Worm (Caenorhabditis elegans) whole organism, L4 larva: ENCODE measurements around the gene met-2.

Source experiments
- F49E8.2 ChIP-seq: sonication (generic microtip); optimal IDR thresholded peaks from 2 replicates; lab custom pipeline; 2016; ENCODE audit warnings: missing compliant biosample characterization, mild to moderate bottlenecking, missing genetic modification characterization, borderline replicate concordance
- Y105C5A.15 ChIP-seq: fragments of 200-800 bp; sonication (Bioruptor generic); IDR thresholded peaks from 2 replicates; pipeline ENCODE4 v1.3.6; 2022; ENCODE audit warnings: missing genetic modification characterization, missing compliant biosample characterization
- Y48G9A.11 ChIP-seq: fragments of 200-800 bp; sonication (Bioruptor generic); IDR thresholded peaks from 2 replicates; pipeline ENCODE4 v1.3.6; 2022; ENCODE audit warnings: missing genetic modification reagents, missing genetic modification characterization, missing compliant biosample characterization
- Y5F2A.4 ChIP-seq: fragments of 200-800 bp; sonication (Bioruptor generic); optimal IDR thresholded peaks from 2 replicates; lab custom pipeline; 2018; ENCODE audit warnings: mild to moderate bottlenecking, missing genetic modification characterization, missing compliant biosample characterization
- ZK337.2 ChIP-seq: fragments of 200-800 bp; sonication (Bioruptor generic); IDR thresholded peaks from 2 replicates; pipeline ENCODE4 v1.3.6; 2022; ENCODE audit warnings: missing genetic modification reagents, missing genetic modification characterization, missing compliant biosample characterization
- ZK546.5 ChIP-seq, 2 experiments: sonication (generic microtip); optimal IDR thresholded peaks; 2 replicates each; lab custom pipeline; 2017; ENCODE audit warnings: missing biosample characterization in 2 of 2, missing genetic modification characterization in 2 of 2
- arid-1 ChIP-seq: fragments of 200-800 bp; sonication (Bioruptor generic); conservative IDR thresholded peaks from 2 replicates; pipeline ENCODE4 v1.3.6; 2022; ENCODE audit warnings: missing genetic modification reagents, missing genetic modification characterization, missing compliant biosample characterization
- attf-4 ChIP-seq: sonication (generic microtip); optimal IDR thresholded peaks from 3 replicates; lab custom pipeline; 2017; ENCODE audit warnings: missing biosample characterization, missing genetic modification characterization
- ceh-32 ChIP-seq: sonication (generic microtip); optimal IDR thresholded peaks from 2 replicates; lab custom pipeline; 2016; ENCODE audit warnings: mild to moderate bottlenecking, missing genetic modification characterization, missing compliant biosample characterization; ENCODE audit not compliant: poor library complexity
- ceh-44 ChIP-seq: fragments of 200-800 bp; sonication (Bioruptor generic); IDR thresholded peaks from 2 replicates; pipeline ENCODE4 v1.3.6; 2022; ENCODE audit warnings: missing genetic modification reagents, missing genetic modification characterization, missing compliant biosample characterization
- ceh-62 ChIP-seq: sonication (generic microtip); optimal IDR thresholded peaks from 2 replicates; lab custom pipeline; 2017; ENCODE audit warnings: missing biosample characterization, missing genetic modification characterization
- ceh-82 ChIP-seq: sonication (generic microtip); optimal IDR thresholded peaks from 2 replicates; lab custom pipeline; 2017; ENCODE audit warnings: missing biosample characterization, missing genetic modification characterization
- ces-1 ChIP-seq: fragments of 150-350 bp; sonication (generic microtip); optimal IDR thresholded peaks from 4 replicates; lab custom pipeline; 2014; ENCODE audit warnings: missing biosample characterization, missing genetic modification reagents, missing genetic modification characterization
- daf-8 ChIP-seq: fragments of 200-800 bp; sonication (Bioruptor generic); IDR thresholded peaks from 2 replicates; pipeline ENCODE4 v1.3.6; 2022; ENCODE audit warnings: missing genetic modification characterization, missing compliant biosample characterization
- dmd-6 ChIP-seq: fragments of 200-800 bp; sonication (Bioruptor generic); IDR thresholded peaks from 2 replicates; pipeline ENCODE4 v1.3.6; 2022; ENCODE audit warnings: missing genetic modification reagents, missing genetic modification characterization, missing compliant biosample characterization
- dmd-9 ChIP-seq: fragments of 200-800 bp; sonication (Bioruptor generic); IDR thresholded peaks from 2 replicates; pipeline ENCODE4 v1.3.6; 2022; ENCODE audit warnings: missing genetic modification reagents, missing genetic modification characterization, missing compliant biosample characterization
- egl-27 ChIP-seq: sonication (generic microtip); optimal IDR thresholded peaks from 3 replicates; lab custom pipeline; 2017; ENCODE audit warnings: missing biosample characterization, missing genetic modification reagents, missing genetic modification characterization
- fos-1 ChIP-seq: fragments of 150-350 bp; optimal IDR thresholded peaks from 2 replicates; lab custom pipeline; 2014; ENCODE audit warnings: missing biosample characterization, missing genetic modification characterization
- gei-8 ChIP-seq: fragments of 200-800 bp; sonication (Bioruptor generic); optimal IDR thresholded peaks from 2 replicates; lab custom pipeline; 2018; ENCODE audit warnings: mild to moderate bottlenecking, missing genetic modification characterization, missing compliant biosample characterization
- hif-1 ChIP-seq, 2 experiments: sonication (generic microtip); optimal IDR thresholded peaks; 2 replicates each; lab custom pipeline; 2016 to 2017; ENCODE audit warnings: missing compliant biosample characterization in 2 of 2, missing genetic modification characterization in 2 of 2, missing genetic modification reagents in 2 of 2, missing genotype in 2 of 2, mild to moderate bottlenecking in 1 of 2
- lim-7 ChIP-seq: fragments of 200-800 bp; sonication (Bioruptor generic); IDR thresholded peaks from 2 replicates; pipeline ENCODE4 v1.3.6; 2022; ENCODE audit warnings: missing genetic modification characterization, missing compliant biosample characterization
- lin-1 ChIP-seq: fragments of 200-800 bp; sonication (Bioruptor generic); IDR thresholded peaks from 2 replicates; pipeline ENCODE4 v1.3.6; 2022; ENCODE audit warnings: missing genetic modification reagents, missing genetic modification characterization, missing compliant biosample characterization
- lin-15B ChIP-seq: fragments of 150-350 bp; sonication (generic microtip); optimal IDR thresholded peaks from 3 replicates; lab custom pipeline; 2014; ENCODE audit warnings: missing biosample characterization, missing genetic modification characterization
- lin-29 ChIP-seq: fragments of 200-800 bp; sonication (Bioruptor generic); IDR thresholded peaks from 2 replicates; pipeline ENCODE4 v1.3.6; 2022; ENCODE audit warnings: missing genetic modification reagents, missing genetic modification characterization, missing compliant biosample characterization
- lin-39 ChIP-seq: fragments of 150-350 bp; optimal IDR thresholded peaks from 2 replicates; lab custom pipeline; 2014; ENCODE audit warnings: missing biosample characterization, missing genetic modification reagents, missing genetic modification characterization
- lir-3 ChIP-seq: sonication (generic microtip); optimal IDR thresholded peaks from 2 replicates; lab custom pipeline; 2016; ENCODE audit warnings: mild to moderate bottlenecking, missing genetic modification characterization, missing compliant biosample characterization
- mxl-3 ChIP-seq: fragments of 200-800 bp; sonication (Bioruptor generic); optimal IDR thresholded peaks from 2 replicates; lab custom pipeline; 2018; ENCODE audit warnings: mild to moderate bottlenecking, missing genetic modification characterization, missing compliant biosample characterization
- nhr-102 ChIP-seq: sonication (generic microtip); optimal IDR thresholded peaks from 2 replicates; lab custom pipeline; 2016; ENCODE audit warnings: mild to moderate bottlenecking, missing genetic modification characterization, moderate library complexity, missing compliant biosample characterization
- nhr-237 ChIP-seq: sonication (generic microtip); optimal IDR thresholded peaks from 2 replicates; lab custom pipeline; 2017; ENCODE audit warnings: missing biosample characterization, missing genetic modification characterization
- nhr-28 ChIP-seq: fragments of 150-350 bp; optimal IDR thresholded peaks from 2 replicates; lab custom pipeline; 2014; ENCODE audit warnings: missing biosample characterization, missing genetic modification characterization
- nhr-42 ChIP-seq: fragments of 200-800 bp; sonication (Bioruptor generic); IDR thresholded peaks from 2 replicates; pipeline ENCODE4 v1.3.6; 2022; ENCODE audit warnings: missing genetic modification characterization, missing compliant biosample characterization
- nhr-48 ChIP-seq: sonication (generic microtip); optimal IDR thresholded peaks from 2 replicates; lab custom pipeline; 2016; ENCODE audit warnings: mild to moderate bottlenecking, missing genetic modification characterization, missing compliant biosample characterization
- nhr-76 ChIP-seq: fragments of 150-350 bp; optimal IDR thresholded peaks from 2 replicates; lab custom pipeline; 2014; ENCODE audit warnings: missing biosample characterization, missing genetic modification characterization
- pha-4 ChIP-seq, 2 experiments: fragments of 150-350 bp in 1 of 2; fragments of 200-800 bp in 1 of 2; sonication (Bioruptor generic) in 1 of 2; IDR thresholded peaks in 1 of 2; optimal IDR thresholded peaks in 1 of 2; 2 replicates each; pipeline versions ENCODE4 v1.3.6 to Lab custom; 2014 to 2022; ENCODE audit warnings: missing genetic modification characterization in 2 of 2, missing genetic modification reagents in 2 of 2, missing biosample characterization in 1 of 2, missing compliant biosample characterization in 1 of 2
- pqm-1 ChIP-seq: sonication (generic microtip); optimal IDR thresholded peaks from 2 replicates; lab custom pipeline; 2017; ENCODE audit warnings: missing biosample characterization, missing genetic modification characterization
- snpc-4 ChIP-seq: fragments of 150-350 bp; optimal IDR thresholded peaks from 2 replicates; lab custom pipeline; 2014; ENCODE audit warnings: missing biosample characterization, missing genetic modification characterization
- spr-3 ChIP-seq: fragments of 200-800 bp; sonication (Bioruptor generic); optimal IDR thresholded peaks from 2 replicates; lab custom pipeline; 2018; ENCODE audit warnings: mild to moderate bottlenecking, missing genetic modification characterization, missing compliant biosample characterization
- tag-97 ChIP-seq: fragments of 200-800 bp; sonication (Bioruptor generic); IDR thresholded peaks from 2 replicates; pipeline ENCODE4 v1.3.6; 2022; ENCODE audit warnings: missing genetic modification characterization, missing compliant biosample characterization
- unc-62 ChIP-seq, 3 experiments: fragments of 150-350 bp in 1 of 3; sonication (generic microtip); optimal IDR thresholded peaks in 2 of 3; peaks in 1 of 3; 1 replicate in 1 of 3; 2 replicates in 2 of 3; lab custom pipeline; 2014 to 2017; ENCODE audit warnings: missing biosample characterization in 3 of 3, missing genetic modification characterization in 3 of 3, missing genetic modification reagents in 3 of 3, missing genotype in 1 of 3
- zag-1 ChIP-seq: fragments of 150-350 bp; optimal IDR thresholded peaks from 2 replicates; lab custom pipeline; 2014; ENCODE audit warnings: missing biosample characterization, missing genetic modification characterization
- zfp-3 ChIP-seq: fragments of 200-800 bp; sonication (Bioruptor generic); conservative IDR thresholded peaks from 2 replicates; pipeline ENCODE4 v1.3.6; 2022; ENCODE audit warnings: missing genetic modification reagents, missing genetic modification characterization, missing compliant biosample characterization

met-2 gene

ce11 chrIII:8400478-8400877 lies 25.4 kb downstream of the met-2 start (continued):
- TF ChIP-seq nhr-102 (tag; lab: Kevin White, UChicago) (no peak), ceh-62 (no peak), unc-62 (GFP tag; optimal IDR thresholded peaks at IDR 0.05 in 1 of 2; lab: Kevin White, UChicago) (no peak), unc-62 (tag; optimal IDR thresholded peaks at IDR 0.05; lab: Kevin White, UChicago) (no peak), ZK546.5 (tag; optimal IDR thresholded peaks at IDR 0.05; lab: Kevin White, UChicago) (no peak), fos-1 (tag; lab: Kevin White, UChicago) (no peak), lim-7 (GFP tag; lab: Robert Waterston, UW) (no peak), lin-1 (GFP tag; lab: Robert Waterston, UW) (peak; percentile 43; the same call in 1 of the 2 replicates), attf-4 (no peak), egl-27 (no peak), zfp-3 (no peak), hif-1 (tag; optimal IDR thresholded peaks at IDR 0.05; lab: Kevin White, UChicago) (no peak), ceh-82 (tag; lab: Kevin White, UChicago) (no peak), spr-3 (GFP tag; lab: Kevin White, UChicago) (no peak), tag-97 (GFP tag; lab: Robert Waterston, UW) (no peak), ceh-44 (GFP tag; lab: Robert Waterston, UW) (no peak), dmd-6 (GFP tag; lab: Robert Waterston, UW) (peak; percentile 97), nhr-48 (tag; lab: Kevin White, UChicago) (peak; percentile 28), Y5F2A.4 (GFP tag; lab: Kevin White, UChicago) (no peak), ceh-32 (tag; lab: Kevin White, UChicago) (no peak), nhr-237 (tag; lab: Kevin White, UChicago) (no peak), daf-8 (GFP tag; lab: Robert Waterston, UW) (no peak), ZK337.2 (GFP tag; lab: Robert Waterston, UW) (no peak), snpc-4 (tag; lab: Kevin White, UChicago) (no peak), F49E8.2 (no peak), zag-1 (no peak), gei-8 (peak; percentile 44)

- TF ChIP-seq ces-1 (GFP tag; lab: Kevin White, UChicago) (no peak), lin-29 (GFP tag; lab: Robert Waterston, UW) (no peak), spr-3 (GFP tag; lab: Kevin White, UChicago) (no peak), egl-27 (no peak), dmd-6 (GFP tag; lab: Robert Waterston, UW) (peak; percentile 28; the same call in 1 of the 2 replicates), lin-15B (tag; lab: Kevin White, UChicago) (no peak), nhr-76 (tag; lab: Kevin White, UChicago) (no peak), lir-3 (tag; lab: Kevin White, UChicago) (no peak), Y48G9A.11 (GFP tag; lab: Robert Waterston, UW) (no peak), mxl-3 (GFP tag; lab: Kevin White, UChicago) (no peak), Y105C5A.15 (GFP tag; lab: Robert Waterston, UW) (no peak), nhr-28 (tag; lab: Kevin White, UChicago) (peak; percentile 31), dmd-9 (GFP tag; lab: Robert Waterston, UW) (no peak), nhr-42 (GFP tag; lab: Robert Waterston, UW) (no peak), lin-39 (tag; lab: Kevin White, UChicago) (no peak), pha-4 (GFP tag; IDR thresholded peaks at IDR 0.05; lab: Robert Waterston, UW) (no peak), pha-4 (tag; optimal IDR thresholded peaks at IDR 0.05; lab: Kevin White, UChicago) (no peak), arid-1 (GFP tag; lab: Robert Waterston, UW) (no peak), pqm-1 (tag; lab: Kevin White, UChicago) (peak; percentile 83)
Measured at ce11 chrIII:8401887-8402286, 26.8 kb downstream of the met-2 start, which contains the start of gene lap-1. Gene lap-1 (minus strand): TSS chrIII:8401928.
